Worm (Caenorhabditis elegans): Measurements from ENCODE around the gene T22D1.3.

Gene T22D1.3

DNA sequence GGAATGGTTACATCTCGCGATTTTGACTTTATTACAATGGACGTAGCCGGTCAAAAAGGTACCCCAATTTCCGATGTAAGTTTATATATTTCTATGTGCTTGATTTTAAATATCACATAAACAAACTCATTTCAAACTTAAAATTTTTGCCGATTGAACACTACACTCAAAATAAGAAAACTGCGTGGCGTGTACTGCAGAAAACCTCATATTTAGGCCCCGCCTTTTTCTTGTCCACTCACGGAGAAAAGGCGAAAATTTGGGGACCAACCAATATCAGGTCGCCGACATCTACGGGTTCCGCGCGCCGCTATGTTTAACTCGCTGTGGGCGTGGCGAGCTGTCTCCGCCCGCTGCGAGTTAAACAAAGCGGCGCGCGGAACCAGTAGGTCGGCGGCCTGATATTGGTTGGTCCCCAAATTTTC lies 835 bp downstream of the T22D1.3 start:
- 0 out of 2 replicates have a peak, but pooled peaks have one; percentile 16 for TF ChIP-seq scrt-1 (GFP tag; IDR thresholded peaks at IDR 0.05)

DNA sequence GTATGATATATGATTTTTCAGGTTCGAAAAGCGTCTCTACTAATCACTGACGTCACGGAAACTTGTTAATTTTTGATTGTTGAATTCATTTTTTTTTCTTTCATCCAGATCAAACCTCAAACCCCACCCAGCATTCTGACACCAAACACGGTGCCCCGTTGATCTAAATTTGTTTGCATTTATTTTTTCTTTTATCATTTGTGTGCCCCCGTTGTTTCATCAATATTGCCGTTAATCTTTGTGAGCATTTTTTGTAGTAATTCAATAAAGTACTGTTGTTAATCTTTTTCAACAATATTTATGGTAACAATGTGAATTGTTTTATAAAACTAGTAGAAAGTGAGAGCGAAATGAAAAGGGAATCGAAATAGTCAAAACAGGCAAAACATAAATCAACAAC lies 3.5 kb downstream of the T22D1.3 start:
- no peak for TF ChIP-seq hmg-4 (GFP tag; optimal IDR thresholded peaks at IDR 0.05)
- TF ChIP-seq hmbx-1 (tag; optimal IDR thresholded peaks at IDR 0.05): no peak
- no peak for TF ChIP-seq ets-7 (tag; optimal IDR thresholded peaks at IDR 0.05)

DNA sequence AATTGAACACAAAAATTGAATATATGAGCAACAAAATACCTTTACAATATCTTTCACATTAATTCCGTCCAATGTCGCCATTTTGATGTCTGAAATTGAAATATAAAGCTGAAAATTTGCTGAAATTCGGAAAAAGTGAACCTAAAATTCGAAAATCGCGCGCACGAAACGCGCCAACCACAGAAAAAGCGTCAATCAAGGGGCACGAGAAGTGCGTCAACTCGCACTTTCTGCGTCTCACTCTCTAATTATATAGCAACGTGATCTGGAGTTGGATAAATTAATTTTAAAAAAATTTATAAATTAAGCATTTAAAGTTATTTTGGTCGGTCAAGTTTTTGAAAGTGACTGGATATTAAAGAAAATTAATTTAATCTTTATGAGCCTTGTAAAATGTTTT lies 6.0 kb downstream of the T22D1.3 start, which contains the start of gene ruvb-2:
ruvb-2 (minus strand) TSS at position 89 of the 400 bp plus-strand sequence.
- TF ChIP-seq F13C5.2 (tag; optimal IDR thresholded peaks at IDR 0.05) (peak; percentile 38), flt-1 (GFP tag; IDR thresholded peaks at IDR 0.05) (no peak)

ce11 chrIV:6920063-6920462 lies 6.7 kb downstream of the T22D1.3 start, which contains the start of gene T22D1.18:
T22D1.18 (minus strand) TSS chrIV:6920163.
- TF ChIP-seq hnd-1 (tag; optimal IDR thresholded peaks at IDR 0.05) (no peak), F13C5.2 (tag; optimal IDR thresholded peaks at IDR 0.05) (no peak), aly-1 (tag; optimal IDR thresholded peaks at IDR 0.05) (no peak), scrt-1 (GFP tag; IDR thresholded peaks at IDR 0.05) (no peak), hmg-4 (GFP tag; optimal IDR thresholded peaks at IDR 0.05) (no peak), pes-1 (GFP tag; IDR thresholded peaks at IDR 0.05) (no peak), tra-4 (tag; optimal IDR thresholded peaks at IDR 0.05) (no peak), ama-1 (optimal IDR thresholded peaks at IDR 0.05) (no peak), sea-1 (GFP tag; conservative IDR thresholded peaks at IDR 0.05) (no peak), ceh-36 (tag; optimal IDR thresholded peaks at IDR 0.05) (no peak), tbx-37 (GFP tag; conservative IDR thresholded peaks at IDR 0.05) (no peak), ets-7 (tag; optimal IDR thresholded peaks at IDR 0.05) (no peak), ceh-13 (GFP tag; optimal IDR thresholded peaks at IDR 0.05) (no peak), tbx-11 (GFP tag; IDR thresholded peaks at IDR 0.05) (no peak)

- TF ChIP-seq tbx-11 (GFP tag; IDR thresholded peaks at IDR 0.05) (no peak), ets-7 (tag; optimal IDR thresholded peaks at IDR 0.05) (no peak), F13C5.2 (tag; optimal IDR thresholded peaks at IDR 0.05) (no peak), hmg-4 (GFP tag; optimal IDR thresholded peaks at IDR 0.05) (no peak), tra-4 (tag; optimal IDR thresholded peaks at IDR 0.05) (no peak), ama-1 (optimal IDR thresholded peaks at IDR 0.05) (no peak), hmbx-1 (tag; optimal IDR thresholded peaks at IDR 0.05) (no peak), sea-1 (GFP tag; conservative IDR thresholded peaks at IDR 0.05) (no peak), flt-1 (GFP tag; IDR thresholded peaks at IDR 0.05) (no peak), hnd-1 (tag; optimal IDR thresholded peaks at IDR 0.05) (no peak), scrt-1 (GFP tag; IDR thresholded peaks at IDR 0.05) (no peak), ceh-36 (tag; optimal IDR thresholded peaks at IDR 0.05) (no peak), ceh-13 (GFP tag; optimal IDR thresholded peaks at IDR 0.05) (no peak)
Measured at ce11 chrIV:6923070-6923469, 9.7 kb downstream of the T22D1.3 start, which contains the start of gene T22D1.1. T22D1.1 (plus strand) TSS chrIV:6923370.

DNA sequence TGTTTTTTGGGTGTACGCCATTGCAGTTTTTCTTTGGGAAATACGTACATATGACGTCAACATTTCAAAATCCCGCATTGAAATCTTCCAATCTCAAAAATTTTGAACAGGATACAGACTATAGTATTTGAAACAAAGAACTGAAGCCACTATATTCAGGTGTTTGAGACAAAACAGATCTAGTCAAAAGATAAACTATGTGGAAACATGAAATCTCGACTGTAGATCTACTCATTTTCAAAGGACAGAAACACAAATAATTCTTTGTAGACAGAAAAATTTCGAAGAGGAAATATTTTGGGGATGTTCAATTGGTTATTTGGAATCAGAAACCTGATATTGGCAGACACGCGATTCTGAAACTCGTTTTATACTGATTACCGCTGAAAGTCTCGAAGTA lies 12.2 kb downstream of the T22D1.3 start:
- TF ChIP-seq pes-1 (GFP tag; IDR thresholded peaks at IDR 0.05): no peak
- TF ChIP-seq ceh-13 (GFP tag; optimal IDR thresholded peaks at IDR 0.05): no peak
- TF ChIP-seq F13C5.2 (tag; optimal IDR thresholded peaks at IDR 0.05): no peak
- TF ChIP-seq hmg-4 (GFP tag; optimal IDR thresholded peaks at IDR 0.05): no peak
- TF ChIP-seq tbx-37 (GFP tag; conservative IDR thresholded peaks at IDR 0.05): no peak
- TF ChIP-seq tbx-11 (GFP tag; IDR thresholded peaks at IDR 0.05): no peak
- TF ChIP-seq flt-1 (GFP tag; IDR thresholded peaks at IDR 0.05): no peak
- TF ChIP-seq hnd-1 (tag; optimal IDR thresholded peaks at IDR 0.05): no peak

ce11 chrIV:6928417-6928816 lies 15.1 kb downstream of the T22D1.3 start, which contains the start of gene cest-6:
cest-6 (minus strand) TSS chrIV:6928517.
- no peak for TF ChIP-seq tbx-11 (GFP tag; IDR thresholded peaks at IDR 0.05)
- no peak for TF ChIP-seq ceh-13 (GFP tag; optimal IDR thresholded peaks at IDR 0.05)

ce11 chrIV:6937548-6937947 lies 24.2 kb downstream of the T22D1.3 start, which contains the start of gene npr-12:
npr-12 (minus strand) TSS chrIV:6937648.
- TF ChIP-seq hnd-1 (tag; optimal IDR thresholded peaks at IDR 0.05) (no peak), ets-7 (tag; optimal IDR thresholded peaks at IDR 0.05) (no peak), tbx-37 (GFP tag; conservative IDR thresholded peaks at IDR 0.05) (no peak), ama-1 (optimal IDR thresholded peaks at IDR 0.05) (no peak), B0310.2 (tag; optimal IDR thresholded peaks at IDR 0.05) (no peak), ceh-13 (GFP tag; optimal IDR thresholded peaks at IDR 0.05) (no peak), hmbx-1 (tag; optimal IDR thresholded peaks at IDR 0.05) (no peak), tbx-11 (GFP tag; IDR thresholded peaks at IDR 0.05) (no peak)

- TF ChIP-seq ama-1 (optimal IDR thresholded peaks at IDR 0.05) (no peak), hnd-1 (tag; optimal IDR thresholded peaks at IDR 0.05) (no peak), ets-7 (tag; optimal IDR thresholded peaks at IDR 0.05) (no peak), tra-4 (tag; optimal IDR thresholded peaks at IDR 0.05) (no peak), flt-1 (GFP tag; IDR thresholded peaks at IDR 0.05) (no peak), F13C5.2 (tag; optimal IDR thresholded peaks at IDR 0.05) (no peak), tbx-11 (GFP tag; IDR thresholded peaks at IDR 0.05) (no peak), aly-1 (tag; optimal IDR thresholded peaks at IDR 0.05) (no peak), hmbx-1 (tag; optimal IDR thresholded peaks at IDR 0.05) (no peak), pes-1 (GFP tag; IDR thresholded peaks at IDR 0.05) (no peak), tbx-37 (GFP tag; conservative IDR thresholded peaks at IDR 0.05) (no peak), ceh-13 (GFP tag; optimal IDR thresholded peaks at IDR 0.05) (no peak), B0310.2 (tag; optimal IDR thresholded peaks at IDR 0.05) (no peak), scrt-1 (GFP tag; IDR thresholded peaks at IDR 0.05) (no peak), hmg-4 (GFP tag; optimal IDR thresholded peaks at IDR 0.05) (no peak), sea-1 (GFP tag; conservative IDR thresholded peaks at IDR 0.05) (no peak)
Measured at ce11 chrIV:6941101-6941500, 27.8 kb downstream of the T22D1.3 start.

All from whole organism, early embryonic.